Worm (Caenorhabditis elegans): ENCODE measurements around the gene mam-5.

The mam-5 gene

ce11 chrV:9952396-9952795 lies at the start of gene mam-5:
mam-5 (plus strand) TSS chrV:9952699.
- no peak for TF ChIP-seq him-1 (tag; optimal IDR thresholded peaks at IDR 0.05)
- no peak for TF ChIP-seq W03F9.2 (tag; optimal IDR thresholded peaks at IDR 0.05)
- TF ChIP-seq dao-5 (tag; optimal IDR thresholded peaks at IDR 0.05): no peak

ce11 chrV:9906115-9906514 lies 46.4 kb upstream of the mam-5 start, which contains the start of gene fipr-11:
fipr-11 (minus strand) TSS chrV:9906215.
- TF ChIP-seq dao-5 (tag; optimal IDR thresholded peaks at IDR 0.05) (no peak), him-1 (tag; optimal IDR thresholded peaks at IDR 0.05) (no peak), W03F9.2 (tag; optimal IDR thresholded peaks at IDR 0.05) (no peak)

ce11 chrV:9907205-9907604 lies 45.3 kb upstream of the mam-5 start:
- no peak for TF ChIP-seq him-1 (tag; optimal IDR thresholded peaks at IDR 0.05)
- TF ChIP-seq W03F9.2 (tag; optimal IDR thresholded peaks at IDR 0.05): no peak
- TF ChIP-seq dao-5 (tag; optimal IDR thresholded peaks at IDR 0.05): no peak

- no peak for TF ChIP-seq dao-5 (tag; optimal IDR thresholded peaks at IDR 0.05)
- no peak for TF ChIP-seq W03F9.2 (tag; optimal IDR thresholded peaks at IDR 0.05)
- no peak for TF ChIP-seq him-1 (tag; optimal IDR thresholded peaks at IDR 0.05)
Observed at ce11 chrV:9909624-9910023, 42.9 kb upstream of the mam-5 start.

- no peak for TF ChIP-seq dao-5 (tag; optimal IDR thresholded peaks at IDR 0.05)
- TF ChIP-seq him-1 (tag; optimal IDR thresholded peaks at IDR 0.05): no peak
- no peak for TF ChIP-seq W03F9.2 (tag; optimal IDR thresholded peaks at IDR 0.05)
Observed at ce11 chrV:9911165-9911564, 41.3 kb upstream of the mam-5 start.

ce11 chrV:9913863-9914262 lies 38.6 kb upstream of the mam-5 start, which contains the start of gene fipr-10:
fipr-10 (plus strand) TSS chrV:9914163.
- TF ChIP-seq dao-5 (tag; optimal IDR thresholded peaks at IDR 0.05): no peak
- TF ChIP-seq W03F9.2 (tag; optimal IDR thresholded peaks at IDR 0.05): no peak
- no peak for TF ChIP-seq him-1 (tag; optimal IDR thresholded peaks at IDR 0.05)

- TF ChIP-seq dao-5 (tag; optimal IDR thresholded peaks at IDR 0.05) (no peak), him-1 (tag; optimal IDR thresholded peaks at IDR 0.05) (no peak), W03F9.2 (tag; optimal IDR thresholded peaks at IDR 0.05) (no peak)
Observed at ce11 chrV:9915021-9915420, 37.5 kb upstream of the mam-5 start, which contains the start of gene mec-9. mec-9 (minus strand) TSS chrV:9915121.

- no peak for TF ChIP-seq dao-5 (tag; optimal IDR thresholded peaks at IDR 0.05)
- no peak for TF ChIP-seq him-1 (tag; optimal IDR thresholded peaks at IDR 0.05)
Observed at ce11 chrV:9916665-9917064, 35.8 kb upstream of the mam-5 start, which contains the start of gene C50H2.4. C50H2.4 (plus strand) TSS chrV:9916965.

ce11 chrV:9918410-9918809 lies 34.1 kb upstream of the mam-5 start, which contains the start of gene C50H2.5:
C50H2.5 (plus strand) TSS chrV:9918710.
- no peak for TF ChIP-seq dao-5 (tag; optimal IDR thresholded peaks at IDR 0.05)
- no peak for TF ChIP-seq him-1 (tag; optimal IDR thresholded peaks at IDR 0.05)
- TF ChIP-seq W03F9.2 (tag; optimal IDR thresholded peaks at IDR 0.05): no peak

ce11 chrV:9921288-9921687 lies 31.2 kb upstream of the mam-5 start, which contains the start of gene ceh-75:
ceh-75 (plus strand) TSS chrV:9921337.
- no peak for TF ChIP-seq W03F9.2 (tag; optimal IDR thresholded peaks at IDR 0.05)
- no peak for TF ChIP-seq dao-5 (tag; optimal IDR thresholded peaks at IDR 0.05)
- TF ChIP-seq him-1 (tag; optimal IDR thresholded peaks at IDR 0.05): no peak

- TF ChIP-seq him-1 (tag; optimal IDR thresholded peaks at IDR 0.05): no peak
- TF ChIP-seq W03F9.2 (tag; optimal IDR thresholded peaks at IDR 0.05): no peak
- TF ChIP-seq dao-5 (tag; optimal IDR thresholded peaks at IDR 0.05): no peak
Observed at ce11 chrV:9922481-9922880, 30.0 kb upstream of the mam-5 start, which contains the start of gene C50H2.7. C50H2.7 (plus strand) TSS chrV:9922781.

- no peak for TF ChIP-seq dao-5 (tag; optimal IDR thresholded peaks at IDR 0.05)
- no peak for TF ChIP-seq W03F9.2 (tag; optimal IDR thresholded peaks at IDR 0.05)
- TF ChIP-seq him-1 (tag; optimal IDR thresholded peaks at IDR 0.05): no peak
Observed at ce11 chrV:9924389-9924788, 28.1 kb upstream of the mam-5 start.

ce11 chrV:9925647-9926046 lies 26.9 kb upstream of the mam-5 start:
- TF ChIP-seq W03F9.2 (tag; optimal IDR thresholded peaks at IDR 0.05) (no peak), dao-5 (tag; optimal IDR thresholded peaks at IDR 0.05) (no peak), him-1 (tag; optimal IDR thresholded peaks at IDR 0.05) (no peak)

ce11 chrV:9926240-9926639 lies 26.3 kb upstream of the mam-5 start, which contains the start of gene C50H2.13:
C50H2.13 (plus strand) TSS chrV:9926540.
- no peak for TF ChIP-seq him-1 (tag; optimal IDR thresholded peaks at IDR 0.05)
- no peak for TF ChIP-seq W03F9.2 (tag; optimal IDR thresholded peaks at IDR 0.05)
- no peak for TF ChIP-seq dao-5 (tag; optimal IDR thresholded peaks at IDR 0.05)

ce11 chrV:9927381-9927780 lies 25.1 kb upstream of the mam-5 start:
- TF ChIP-seq him-1 (tag; optimal IDR thresholded peaks at IDR 0.05) (no peak), W03F9.2 (tag; optimal IDR thresholded peaks at IDR 0.05) (no peak), dao-5 (tag; optimal IDR thresholded peaks at IDR 0.05) (no peak)

Data from whole organism, L4/young adult.